Worm (Caenorhabditis elegans): ENCODE results near the gene nlp-11.

DNA sequence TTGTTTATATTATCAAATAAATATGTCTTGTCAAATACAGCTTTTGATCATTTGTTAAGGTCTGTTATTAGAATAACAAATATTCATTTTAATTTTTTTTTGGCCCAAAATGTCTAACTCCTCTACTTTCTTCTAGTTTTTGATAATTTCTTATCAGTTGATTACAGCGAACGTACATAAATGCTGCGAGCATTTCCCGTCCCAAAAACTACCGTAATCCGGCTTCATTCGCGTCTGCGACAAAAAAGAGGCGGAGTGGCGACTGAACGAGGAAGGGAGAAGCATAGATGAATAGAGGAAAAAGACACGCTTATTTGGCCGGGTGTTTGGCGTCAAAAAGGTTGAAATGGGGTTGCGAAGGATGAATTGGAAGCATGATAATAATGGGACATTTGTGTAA, 48.8 kb upstream of the nlp-11 start:
- TF ChIP-seq cog-1 (tag; optimal IDR thresholded peaks at IDR 0.05) (no peak), flt-1 (GFP tag; IDR thresholded peaks at IDR 0.05) (no peak), med-1 (GFP tag; optimal IDR thresholded peaks at IDR 0.05; ENCODE audit: insufficient read depth) (no peak), ztf-29 (GFP tag; IDR thresholded peaks at IDR 0.05) (no peak), tab-1 (GFP tag; IDR thresholded peaks at IDR 0.05) (no peak), klf-2 (GFP tag; conservative IDR thresholded peaks at IDR 0.05) (no peak), ref-1 (GFP tag; conservative IDR thresholded peaks at IDR 0.05) (no peak), T22C8.4 (GFP tag; IDR thresholded peaks at IDR 0.05) (no peak), ztf-23 (GFP tag; IDR thresholded peaks at IDR 0.05) (no peak)
